Worm (Caenorhabditis elegans) whole organism, midembryonic: ENCODE results near the gene nhr-164.

Experiments
- T22C8.4 ChIP-seq: fragments of 200-800 bp; sonication (Bioruptor generic); IDR thresholded peaks from 2 replicates; pipeline ENCODE4 v1.3.6; 2022; ENCODE audit warnings: missing genetic modification characterization, missing compliant biosample characterization
- cog-1 ChIP-seq: sonication (generic microtip); optimal IDR thresholded peaks from 2 replicates; lab custom pipeline; 2016; ENCODE audit warnings: missing genetic modification characterization, missing compliant biosample characterization
- flt-1 ChIP-seq: fragments of 200-800 bp; sonication (Bioruptor generic); IDR thresholded peaks from 2 replicates; pipeline ENCODE4 v1.3.6; 2022; ENCODE audit warnings: missing genetic modification characterization, missing compliant biosample characterization
- klf-2 ChIP-seq: fragments of 200-800 bp; sonication (Bioruptor generic); conservative IDR thresholded peaks from 2 replicates; pipeline ENCODE4 v1.3.6; 2022; ENCODE audit warnings: missing genetic modification reagents, missing genetic modification characterization, missing compliant biosample characterization
- med-1 ChIP-seq: sonication (generic microtip); optimal IDR thresholded peaks from 2 replicates; lab custom pipeline; 2017; ENCODE audit warnings: missing genetic modification characterization, mild to moderate bottlenecking, missing compliant biosample characterization, antibody characterized with exemption, missing genetic modification reagents; ENCODE audit not compliant: insufficient read depth
- ref-1 ChIP-seq: fragments of 200-800 bp; sonication (Bioruptor generic); conservative IDR thresholded peaks from 2 replicates; pipeline ENCODE4 v1.3.6; 2022; ENCODE audit warnings: missing genetic modification reagents, missing genetic modification characterization, missing compliant biosample characterization
- tab-1 ChIP-seq: fragments of 200-800 bp; sonication (Bioruptor generic); IDR thresholded peaks from 2 replicates; pipeline ENCODE4 v1.3.6; 2022; ENCODE audit warnings: missing genetic modification characterization, missing compliant biosample characterization
- ztf-29 ChIP-seq: fragments of 200-800 bp; sonication (Bioruptor generic); IDR thresholded peaks from 2 replicates; pipeline ENCODE4 v1.3.6; 2022; ENCODE audit warnings: missing genetic modification reagents, missing genetic modification characterization, missing compliant biosample characterization

DNA sequence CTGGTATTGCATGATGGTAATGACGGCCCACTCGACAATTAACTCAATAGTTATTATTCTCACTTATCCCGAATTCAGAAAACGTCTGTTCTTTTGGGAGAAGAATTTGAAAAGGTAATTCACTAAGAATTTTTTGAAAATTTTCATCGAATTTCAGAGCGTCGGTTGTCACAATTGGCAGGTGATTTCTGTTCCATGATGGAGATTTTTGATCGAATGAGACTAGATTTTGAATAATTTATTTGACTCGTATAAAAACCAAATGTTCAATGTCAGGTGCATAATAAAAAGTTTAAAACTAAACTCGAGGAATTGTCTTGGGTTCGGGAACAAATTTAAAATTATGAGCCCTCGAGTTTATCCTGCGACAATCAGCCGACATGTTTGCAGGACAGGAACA is 18.9 kb downstream of the nhr-164 start, which contains the start of gene sri-25:
- no peak for TF ChIP-seq tab-1
- TF ChIP-seq ref-1 (GFP tag; lab: Robert Waterston, UW) = no peak
- no peak for TF ChIP-seq klf-2
- no peak for TF ChIP-seq cog-1
- no peak for TF ChIP-seq T22C8.4
- no peak for TF ChIP-seq ztf-29
- no peak for TF ChIP-seq flt-1
- no peak for TF ChIP-seq med-1 (GFP tag; lab: Kevin White, UChicago)
